Worm (Caenorhabditis elegans): ENCODE results near the gene pis-1.

DNA sequence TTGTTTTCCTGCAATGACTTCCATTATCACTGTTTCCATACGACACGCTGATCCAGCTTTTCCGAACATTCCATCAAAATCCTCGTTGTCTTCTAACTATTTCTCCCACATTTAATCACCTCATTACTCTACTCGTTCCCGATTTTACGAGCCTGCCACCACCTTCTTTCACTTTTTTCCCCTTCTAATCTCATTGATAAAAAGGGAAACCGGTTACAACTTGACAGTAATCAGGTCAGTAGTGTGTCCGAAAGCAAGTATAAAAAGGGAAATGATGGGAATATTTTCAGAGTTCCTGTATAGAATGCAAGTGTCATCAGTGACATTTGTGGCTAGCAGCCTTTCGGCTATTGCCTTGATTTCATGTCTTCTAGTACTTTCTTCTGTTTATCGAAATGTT lies 25.2 kb upstream of the pis-1 start, which contains the start of gene col-123:
- TF ChIP-seq tab-1 (GFP tag; IDR thresholded peaks at IDR 0.05) = no peak
- no peak for TF ChIP-seq flt-1 (GFP tag; IDR thresholded peaks at IDR 0.05)
- no peak for TF ChIP-seq ref-1 (GFP tag; conservative IDR thresholded peaks at IDR 0.05)
- no peak for TF ChIP-seq T22C8.4 (GFP tag; IDR thresholded peaks at IDR 0.05)
- TF ChIP-seq med-1 (GFP tag; optimal IDR thresholded peaks at IDR 0.05; ENCODE audit: insufficient read depth) = no peak
- no peak for TF ChIP-seq klf-2 (GFP tag; conservative IDR thresholded peaks at IDR 0.05)

All from whole organism, midembryonic.